Fruit fly (Drosophila melanogaster) whole organism, embryonic: ENCODE measurements around the gene CG13912.

ENCODE experiments used
- BtbVII ChIP-seq: fragments of 200-800 bp; sonication (Bioruptor generic); optimal IDR thresholded peaks from 3 replicates; lab custom pipeline; 2017; ENCODE audit warnings: missing biosample characterization, mild to moderate bottlenecking, missing genetic modification characterization
- C15 ChIP-seq: fragments of 200-800 bp; sonication (Bioruptor generic); IDR thresholded peaks from 3 replicates; pipeline ENCODE4 v1.3.6; 2022; ENCODE audit warnings: missing biosample characterization, missing genetic modification characterization
- CG12071 ChIP-seq: fragments of 200-800 bp; sonication (Bioruptor generic); optimal IDR thresholded peaks from 3 replicates; lab custom pipeline; 2018; ENCODE audit warnings: missing biosample characterization, mild to moderate bottlenecking, missing genetic modification characterization
- CG13123 ChIP-seq: fragments of 200-800 bp; sonication (Bioruptor generic); optimal IDR thresholded peaks from 2 replicates; lab custom pipeline; 2016; ENCODE audit warnings: missing biosample characterization, missing genetic modification characterization
- CG17361 ChIP-seq: fragments of 200-800 bp; sonication (Bioruptor generic); IDR thresholded peaks from 3 replicates; pipeline ENCODE4 v1.3.6; 2022; ENCODE audit warnings: missing biosample characterization, missing genetic modification characterization
- CG18599 ChIP-seq: fragments of 200-800 bp; sonication (Bioruptor generic); optimal IDR thresholded peaks from 3 replicates; lab custom pipeline; 2017; ENCODE audit warnings: missing biosample characterization, missing genetic modification characterization, mild to moderate bottlenecking, moderate library complexity, missing genetic modification reagents
- CG2116 ChIP-seq: fragments of 200-800 bp; sonication (Bioruptor generic); optimal IDR thresholded peaks from 3 replicates; lab custom pipeline; 2018; ENCODE audit warnings: missing biosample characterization, mild to moderate bottlenecking, missing genetic modification characterization
- CG2678 ChIP-seq: fragments of 200-800 bp; sonication (Bioruptor generic); optimal IDR thresholded peaks from 3 replicates; lab custom pipeline; 2019; ENCODE audit warnings: missing biosample characterization, mild to moderate bottlenecking, missing genetic modification characterization, moderate library complexity
- CG34376 ChIP-seq: fragments of 200-800 bp; sonication (Bioruptor generic); optimal IDR thresholded peaks from 2 replicates; lab custom pipeline; 2018; ENCODE audit warnings: missing biosample characterization, mild to moderate bottlenecking, missing genetic modification characterization
- CG4360 ChIP-seq: fragments of 200-800 bp; sonication (Bioruptor generic); IDR thresholded peaks from 2 replicates; pipeline ENCODE4 v1.3.6; 2022; ENCODE audit warnings: missing biosample characterization, missing genetic modification characterization
- CG4404 ChIP-seq: fragments of 200-800 bp; sonication (Bioruptor generic); IDR thresholded peaks from 2 replicates; pipeline ENCODE4 v1.3.6; 2022; ENCODE audit warnings: missing biosample characterization, missing genetic modification characterization
- CG5953 ChIP-seq: fragments of 200-800 bp; sonication (Bioruptor generic); IDR thresholded peaks from 2 replicates; pipeline ENCODE4 v1.3.6; 2022; ENCODE audit warnings: missing biosample characterization, missing genetic modification characterization
- CG6654 ChIP-seq: fragments of 200-800 bp; sonication (Bioruptor generic); optimal IDR thresholded peaks from 2 replicates; lab custom pipeline; 2017; ENCODE audit warnings: missing biosample characterization, mild to moderate bottlenecking, missing genetic modification characterization
- CG6854 ChIP-seq: fragments of 200-800 bp; sonication (Bioruptor generic); optimal IDR thresholded peaks from 3 replicates; lab custom pipeline; 2017; ENCODE audit warnings: missing biosample characterization, mild to moderate bottlenecking, missing genetic modification characterization
- CG9727 ChIP-seq: fragments of 200-800 bp; sonication (Bioruptor generic); optimal IDR thresholded peaks from 3 replicates; lab custom pipeline; 2017; ENCODE audit warnings: missing biosample characterization, mild to moderate bottlenecking, missing genetic modification characterization
- Dbx ChIP-seq: fragments of 200-800 bp; sonication (Bioruptor generic); IDR thresholded peaks from 3 replicates; pipeline ENCODE4 v1.3.6; 2022; ENCODE audit warnings: missing biosample characterization, missing genetic modification characterization
- Dip2 ChIP-seq: fragments of 200-800 bp; sonication (Bioruptor generic); IDR thresholded peaks from 2 replicates; pipeline ENCODE4 v1.3.6; 2022; ENCODE audit warnings: missing biosample characterization, missing genetic modification characterization
- Eip74EF ChIP-seq, 2 experiments: fragments of 200-800 bp in 1 of 2; fragments of >200 bp in 1 of 2; sonication (Bioruptor generic) in 1 of 2; optimal IDR thresholded peaks; 2 replicates each; lab custom pipeline; 2017 to 2019; ENCODE audit warnings: missing biosample characterization in 2 of 2, missing genetic modification characterization in 2 of 2, mild to moderate bottlenecking in 1 of 2, moderate library complexity in 1 of 2
- Ets65A ChIP-seq: fragments of 200-800 bp; sonication (Bioruptor generic); peaks from one replicate; lab custom pipeline; 2016; ENCODE audit warnings: missing biosample characterization, missing genetic modification characterization
- H15 ChIP-seq: fragments of 200-800 bp; sonication (Bioruptor generic); IDR thresholded peaks from 3 replicates; pipeline ENCODE4 v1.3.6; 2022; ENCODE audit warnings: missing biosample characterization, missing genetic modification characterization
- HmgZ ChIP-seq: fragments of 200-800 bp; sonication (Bioruptor generic); optimal IDR thresholded peaks from 2 replicates; lab custom pipeline; 2018; ENCODE audit warnings: missing biosample characterization, mild to moderate bottlenecking, missing genetic modification characterization
- Hmx ChIP-seq: fragments of 200-800 bp; sonication (Bioruptor generic); optimal IDR thresholded peaks from 2 replicates; lab custom pipeline; 2016; ENCODE audit warnings: missing biosample characterization, missing genetic modification characterization
- MESR4 ChIP-seq: fragments of 200-800 bp; sonication (Bioruptor generic); optimal IDR thresholded peaks from 2 replicates; lab custom pipeline; 2018; ENCODE audit warnings: missing biosample characterization, mild to moderate bottlenecking, missing genetic modification characterization, moderate library complexity
- Mrtf ChIP-seq: fragments of 200-800 bp; sonication (Bioruptor generic); IDR thresholded peaks from 3 replicates; pipeline ENCODE4 v1.3.6; 2022; ENCODE audit warnings: missing biosample characterization, missing genetic modification characterization
- NK7.1 ChIP-seq: fragments of 200-800 bp; sonication (Bioruptor generic); optimal IDR thresholded peaks from 3 replicates; lab custom pipeline; 2016; ENCODE audit warnings: missing biosample characterization, missing genetic modification characterization
- Sry-β ChIP-seq: fragments of 200-800 bp; sonication (Bioruptor generic); optimal IDR thresholded peaks from 2 replicates; lab custom pipeline; 2018; ENCODE audit warnings: missing biosample characterization, mild to moderate bottlenecking, missing genetic modification characterization, moderate library complexity
- Stat92E ChIP-seq, 3 experiments: fragments of >200 bp in 2 of 3; fragments of 200-800 bp in 1 of 3; sonication (Bioruptor generic) in 1 of 3; optimal IDR thresholded peaks; 2 replicates each; lab custom pipeline; 2017 to 2019; ENCODE audit warnings: missing biosample characterization in 3 of 3, missing genetic modification characterization in 3 of 3, mild to moderate bottlenecking in 1 of 3, moderate library complexity in 1 of 3
- TFAM ChIP-seq: fragments of 200-800 bp; sonication (Bioruptor generic); optimal IDR thresholded peaks from 2 replicates; lab custom pipeline; 2017; ENCODE audit warnings: missing biosample characterization, missing genetic modification characterization, inconsistent platforms
- Tbp ChIP-seq: fragments of >200 bp; optimal IDR thresholded peaks from 2 replicates; lab custom pipeline; 2018; ENCODE audit warnings: missing biosample characterization, missing genetic modification characterization
- cad ChIP-seq: fragments of >200 bp; optimal IDR thresholded peaks from 2 replicates; lab custom pipeline; 2017; ENCODE audit warnings: missing biosample characterization, missing genetic modification characterization
- chm ChIP-seq: fragments of 200-800 bp; sonication (Bioruptor generic); IDR thresholded peaks from 2 replicates; pipeline ENCODE4 v1.3.6; 2022; ENCODE audit warnings: missing biosample characterization, missing genetic modification characterization
- croc ChIP-seq: fragments of 200-800 bp; sonication (Bioruptor generic); conservative IDR thresholded peaks from 3 replicates; pipeline ENCODE4 v1.3.6; 2022; ENCODE audit warnings: missing biosample characterization, missing genetic modification characterization
- crp ChIP-seq, 2 experiments: fragments of 200-800 bp; sonication (Bioruptor generic); optimal IDR thresholded peaks; 2 replicates in 1 of 2; 3 replicates in 1 of 2; lab custom pipeline; 2017; ENCODE audit warnings: missing biosample characterization in 2 of 2, missing genetic modification characterization in 2 of 2, mild to moderate bottlenecking in 1 of 2, moderate library complexity in 1 of 2
- dimm ChIP-seq: fragments of 200-800 bp; sonication (Bioruptor generic); IDR thresholded peaks from 2 replicates; pipeline ENCODE4 v1.3.6; 2022; ENCODE audit warnings: missing biosample characterization, missing genetic modification characterization
- en ChIP-seq: fragments of 200-800 bp; sonication (Bioruptor generic); optimal IDR thresholded peaks from 2 replicates; lab custom pipeline; 2016; ENCODE audit warnings: missing biosample characterization, missing genetic modification characterization
- gro ChIP-seq: fragments of 200-800 bp; sonication (Bioruptor generic); optimal IDR thresholded peaks from 2 replicates; lab custom pipeline; 2016; ENCODE audit warnings: missing biosample characterization, missing genetic modification characterization
- lab ChIP-seq: fragments of 200-800 bp; sonication (Bioruptor generic); optimal IDR thresholded peaks from 3 replicates; lab custom pipeline; 2017; ENCODE audit warnings: missing biosample characterization, missing genetic modification characterization, mild to moderate bottlenecking, moderate library complexity, missing genetic modification reagents
- maf-S ChIP-seq: fragments of 200-800 bp; sonication (Bioruptor generic); optimal IDR thresholded peaks from 2 replicates; lab custom pipeline; 2016; ENCODE audit warnings: missing biosample characterization, missing genetic modification characterization
- nerfin-1 ChIP-seq: fragments of 200-800 bp; sonication (Bioruptor generic); optimal IDR thresholded peaks from 3 replicates; lab custom pipeline; 2019; ENCODE audit warnings: missing biosample characterization, mild to moderate bottlenecking, missing genetic modification characterization, moderate library complexity
- pan ChIP-seq, 4 experiments: fragments of >200 bp in 3 of 4; fragments of 200-800 bp in 1 of 4; sonication (Bioruptor generic) in 1 of 4; optimal IDR thresholded peaks in 3 of 4; IDR thresholded peaks in 1 of 4; 2 replicates each; pipeline versions ENCODE4 v1.3.6 to Lab custom; 2017 to 2022; ENCODE audit warnings: missing biosample characterization in 2 of 4, missing genetic modification characterization in 2 of 4, mixed read lengths in 1 of 4
- prd ChIP-seq, 3 experiments: fragments of >200 bp in 2 of 3; fragments of 200-800 bp in 1 of 3; sonication (Bioruptor generic) in 1 of 3; optimal IDR thresholded peaks in 2 of 3; IDR thresholded peaks in 1 of 3; 2 replicates in 2 of 3; 3 replicates in 1 of 3; pipeline versions ENCODE4 v1.3.6 to Lab custom; 2017 to 2022; ENCODE audit warnings: missing biosample characterization in 1 of 3, missing genetic modification characterization in 1 of 3
- sob ChIP-seq: fragments of 200-800 bp; sonication (Bioruptor generic); IDR thresholded peaks from 2 replicates; pipeline ENCODE4 v1.3.6; 2022; ENCODE audit warnings: missing biosample characterization, missing genetic modification characterization
- stwl ChIP-seq: fragments of 200-800 bp; sonication (Bioruptor generic); optimal IDR thresholded peaks from 3 replicates; lab custom pipeline; 2018; ENCODE audit warnings: missing biosample characterization, mild to moderate bottlenecking, missing genetic modification characterization, moderate library complexity
- tll ChIP-seq, 2 experiments: fragments of 200-800 bp in 1 of 2; fragments of >200 bp in 1 of 2; sonication (Bioruptor generic) in 1 of 2; optimal IDR thresholded peaks; 2 replicates each; lab custom pipeline; 2017 to 2019; ENCODE audit warnings: missing biosample characterization in 2 of 2, missing genetic modification characterization in 2 of 2, mild to moderate bottlenecking in 1 of 2, moderate library complexity in 1 of 2
- tna ChIP-seq: fragments of 200-800 bp; sonication (Bioruptor generic); IDR thresholded peaks from 2 replicates; pipeline ENCODE4 v1.3.6; 2022; ENCODE audit warnings: missing biosample characterization, missing genetic modification characterization; ENCODE audit not compliant: partially characterized antibody
- trem ChIP-seq: fragments of 200-800 bp; optimal IDR thresholded peaks from 3 replicates; lab custom pipeline; 2019; ENCODE audit warnings: missing biosample characterization, mild to moderate bottlenecking, missing genetic modification characterization, moderate library complexity
- trh ChIP-seq: fragments of 200-800 bp; sonication (Bioruptor generic); optimal IDR thresholded peaks from 2 replicates; lab custom pipeline; 2016; ENCODE audit warnings: missing biosample characterization, missing genetic modification characterization
- wek ChIP-seq: fragments of 200-800 bp; sonication (Bioruptor generic); optimal IDR thresholded peaks from 3 replicates; lab custom pipeline; 2018; ENCODE audit warnings: missing biosample characterization, mild to moderate bottlenecking, missing genetic modification characterization, moderate library complexity
- z ChIP-seq: fragments of 200-800 bp; sonication (Bioruptor generic); IDR thresholded peaks from 3 replicates; pipeline ENCODE4 v1.3.6; 2022; ENCODE audit warnings: missing biosample characterization, missing genetic modification characterization
- zfh2 ChIP-seq: fragments of 200-800 bp; sonication (Bioruptor generic); optimal IDR thresholded peaks from 2 replicates; lab custom pipeline; 2016; ENCODE audit warnings: missing biosample characterization, missing genetic modification characterization

CG13912 gene

dm6 chr3L:1177085-1177484, 12.3 kb upstream of the CG13912 start, which contains the start of gene bab2 (continued):
- TF ChIP-seq en (GFP tag; lab: Kevin White, UChicago) (no peak), CG6654 (GFP tag; lab: Kevin White, UChicago) (no peak), Stat92E (GFP tag; optimal IDR thresholded peaks at IDR 0.05; lab: Kevin White, UChicago) (peak in 1 of 3 experiments; percentile 76), HmgZ (tag; lab: Kevin White, UChicago) (peak; percentile 17), CG17361 (no peak), crp (GFP tag; optimal IDR thresholded peaks at IDR 0.05; lab: Kevin White, UChicago) (no peak), Mrtf (GFP tag; lab: Robert Waterston, UW) (no peak), CG6854 (GFP tag; lab: Kevin White, UChicago) (no peak), tll (GFP tag; optimal IDR thresholded peaks at IDR 0.05; lab: Kevin White, UChicago) (peak in 1 of 2 experiments; percentile 43), Tbp (GFP tag; lab: Kevin White, UChicago) (no peak), Dip2 (GFP tag; lab: Robert Waterston, UW) (no peak), CG12071 (GFP tag; lab: Kevin White, UChicago) (peak; percentile 37), Hmx (GFP tag; lab: Kevin White, UChicago) (no peak), CG4404 (GFP tag; lab: Robert Waterston, UW) (no peak), MESR4 (GFP tag; lab: Kevin White, UChicago) (no peak), CG18599 (GFP tag; lab: Kevin White, UChicago) (no peak), CG13123 (GFP tag; lab: Kevin White, UChicago) (peak; percentile 14), nerfin-1 (tag; lab: Kevin White, UChicago) (peak; percentile 24), CG5953 (GFP tag; lab: Robert Waterston, UW) (no peak), BtbVII (peak; percentile 0), trh (GFP tag; lab: Kevin White, UChicago) (no peak), tna (no peak), CG4360 (GFP tag; lab: Robert Waterston, UW) (peak; percentile 100), NK7.1 (GFP tag; lab: Kevin White, UChicago) (no peak), lab (GFP tag; lab: Kevin White, UChicago) (peak; percentile 2), croc (GFP tag; lab: Robert Waterston, UW) (no peak), wek (peak; percentile 38), prd (optimal IDR thresholded peaks at IDR 0.05; lab: Kevin White, UChicago) (no peak), prd (GFP tag; IDR thresholded peaks at IDR 0.05; lab: Robert Waterston, UW) (no peak), dimm (GFP tag; lab: Robert Waterston, UW) (no peak), sob (GFP tag; lab: Robert Waterston, UW) (0 out of 2 replicates have a peak, but pooled peaks have one; percentile 32), cad (GFP tag; lab: Kevin White, UChicago) (peak; percentile 30), gro (GFP tag; lab: Kevin White, UChicago) (peak; percentile 43), pan (optimal IDR thresholded peaks at IDR 0.05; lab: Kevin White, UChicago) (no peak), pan (GFP tag; optimal IDR thresholded peaks at IDR 0.05 in 1 of 2, IDR thresholded peaks at IDR 0.05 in 1 of 2) (peak in 1 of 2 experiments; percentile 11), CG34376 (GFP tag; lab: Kevin White, UChicago) (no peak), Sry-β (GFP tag; lab: Kevin White, UChicago) (no peak), chm (peak; percentile 95), Eip74EF (GFP tag; optimal IDR thresholded peaks at IDR 0.05; lab: Kevin White, UChicago) (no peak), H15 (GFP tag; lab: Robert Waterston, UW) (no peak), C15 (GFP tag; lab: Robert Waterston, UW) (no peak), z (GFP tag; lab: Robert Waterston, UW) (no peak), zfh2 (no peak), maf-S (GFP tag; lab: Kevin White, UChicago) (no peak), Dbx (GFP tag; lab: Robert Waterston, UW) (no peak; the same call in 2 of the 3 replicates), trem (tag; lab: Kevin White, UChicago) (no peak), CG9727 (GFP tag; lab: Kevin White, UChicago) (no peak), CG2116 (GFP tag; lab: Kevin White, UChicago) (no peak), Ets65A (GFP tag; lab: Kevin White, UChicago) (peak; percentile 26), stwl (tag; lab: Kevin White, UChicago) (peak; percentile 28), CG2678 (no peak), TFAM (GFP tag; lab: Kevin White, UChicago) (no peak)
